Worm (Caenorhabditis elegans): ENCODE measurements around the gene C53A5.9.

- TF ChIP-seq pros-1 (tag; optimal IDR thresholded peaks at IDR 0.05): no peak
- TF ChIP-seq ceh-31 (tag; optimal IDR thresholded peaks at IDR 0.05): no peak
- TF ChIP-seq fkh-10 (GFP tag; optimal IDR thresholded peaks at IDR 0.05): no peak
- no peak for TF ChIP-seq ama-1 (optimal IDR thresholded peaks at IDR 0.05)
- TF ChIP-seq K09A11.1 (tag; optimal IDR thresholded peaks at IDR 0.05; ENCODE audit: insufficient read depth): no peak
- no peak for TF ChIP-seq ceh-2 (tag; optimal IDR thresholded peaks at IDR 0.05)
- no peak for TF ChIP-seq pha-2 (tag; optimal IDR thresholded peaks at IDR 0.05)
- TF ChIP-seq unc-86 (tag; optimal IDR thresholded peaks at IDR 0.05): no peak
- TF ChIP-seq ceh-14 (tag; optimal IDR thresholded peaks at IDR 0.05): no peak
- no peak for TF ChIP-seq ahr-1 (tag; optimal IDR thresholded peaks at IDR 0.05)
- no peak for TF ChIP-seq unc-55 (GFP tag; optimal IDR thresholded peaks at IDR 0.05)
- TF ChIP-seq ceh-34 (tag; optimal IDR thresholded peaks at IDR 0.05): no peak
- TF ChIP-seq pqm-1 (tag; optimal IDR thresholded peaks at IDR 0.05): no peak
- TF ChIP-seq C08G9.2 (tag; optimal IDR thresholded peaks at IDR 0.05): no peak
Measured at ce11 chrV:14532374-14532773, 26.3 kb downstream of the C53A5.9 start.

Data from whole organism, late embryonic.